Worm (Caenorhabditis elegans) whole organism, late embryonic: ENCODE data around the gene F58G6.7.

Experiments used
- ama-1 ChIP-seq: fragments of 150-350 bp; optimal IDR thresholded peaks from 2 replicates; lab custom pipeline; 2014
- ceh-18 ChIP-seq: sonication (generic microtip); optimal IDR thresholded peaks from 2 replicates; lab custom pipeline; 2016; ENCODE audit warnings: missing genetic modification characterization, missing compliant biosample characterization
- ceh-30 ChIP-seq: fragments of 150-350 bp; optimal IDR thresholded peaks from 2 replicates; lab custom pipeline; 2014; ENCODE audit warnings: missing biosample characterization, missing genetic modification characterization
- ceh-48 ChIP-seq: sonication (generic microtip); optimal IDR thresholded peaks from 2 replicates; lab custom pipeline; 2016; ENCODE audit warnings: missing genetic modification characterization, inconsistent platforms, missing compliant biosample characterization
- dmd-4 ChIP-seq: sonication (generic microtip); optimal IDR thresholded peaks from 2 replicates; lab custom pipeline; 2016; ENCODE audit warnings: borderline replicate concordance, missing genetic modification characterization, missing compliant biosample characterization
- dve-1 ChIP-seq: sonication (generic microtip); optimal IDR thresholded peaks from 2 replicates; lab custom pipeline; 2017; ENCODE audit warnings: antibody characterized with exemption, mild to moderate bottlenecking, missing genetic modification characterization, missing compliant biosample characterization
- fkh-10 ChIP-seq: fragments of 150-350 bp; optimal IDR thresholded peaks from 2 replicates; lab custom pipeline; 2014; ENCODE audit warnings: missing biosample characterization, missing genetic modification reagents, missing genetic modification characterization
- nhr-11 ChIP-seq: fragments of 150-350 bp; optimal IDR thresholded peaks from 2 replicates; lab custom pipeline; 2014; ENCODE audit warnings: missing biosample characterization, missing genetic modification characterization
- rnt-1 ChIP-seq: sonication (generic microtip); optimal IDR thresholded peaks from 2 replicates; lab custom pipeline; 2016; ENCODE audit warnings: missing genetic modification characterization, missing compliant biosample characterization
- zip-5 ChIP-seq: sonication (generic microtip); optimal IDR thresholded peaks from 2 replicates; lab custom pipeline; 2016; ENCODE audit warnings: missing genetic modification characterization, missing compliant biosample characterization

DNA sequence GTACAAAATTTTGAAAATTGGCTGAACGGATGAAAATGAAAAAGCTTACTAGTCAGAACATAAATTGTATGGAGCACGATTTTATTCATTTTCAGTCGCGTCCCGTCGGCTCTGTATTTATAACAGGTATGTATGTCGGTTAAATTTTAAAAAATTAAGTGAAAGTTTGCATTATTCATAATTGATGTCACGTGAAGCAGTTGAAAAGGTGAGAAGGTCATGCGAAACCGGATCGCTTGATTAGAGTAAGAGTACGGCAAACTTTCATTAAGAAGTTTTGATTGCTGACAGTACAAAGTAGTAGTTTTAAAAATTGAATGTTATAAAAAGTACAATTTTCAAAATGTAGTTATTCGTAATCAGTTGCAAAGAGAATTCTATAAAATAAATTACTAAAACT lies 19.1 kb downstream of the F58G6.7 start:
- TF ChIP-seq ceh-18 (no peak), ama-1 (lab: Kevin White, UChicago) (no peak), dve-1 (tag; lab: Kevin White, UChicago) (no peak), nhr-11 (tag; lab: Kevin White, UChicago) (no peak), ceh-48 (tag; lab: Kevin White, UChicago) (no peak), ceh-30 (tag; lab: Kevin White, UChicago) (no peak), dmd-4 (tag; lab: Kevin White, UChicago) (no peak), rnt-1 (tag; lab: Kevin White, UChicago) (no peak), fkh-10 (GFP tag; lab: Kevin White, UChicago) (no peak), zip-5 (tag; lab: Kevin White, UChicago) (no peak)
